Fruit fly (Drosophila melanogaster) whole organism, prepupa: ENCODE measurements around the gene CG46463.

Source experiments
- Blimp-1 ChIP-seq: fragments of 200-800 bp; sonication (Bioruptor generic); optimal IDR thresholded peaks from 3 replicates; lab custom pipeline; 2017; ENCODE audit warnings: missing biosample characterization, missing genetic modification characterization, mild to moderate bottlenecking, moderate library complexity, missing genetic modification reagents
- CG10631 ChIP-seq: fragments of 200-800 bp; sonication (Bioruptor generic); optimal IDR thresholded peaks from 2 replicates; lab custom pipeline; 2016; ENCODE audit warnings: missing biosample characterization, missing genetic modification characterization
- CG10669 ChIP-seq: fragments of 200-800 bp; sonication (Bioruptor generic); optimal IDR thresholded peaks from 3 replicates; lab custom pipeline; 2018; ENCODE audit warnings: missing biosample characterization, mild to moderate bottlenecking, missing genetic modification characterization, moderate library complexity
- CG11294 ChIP-seq: fragments of 200-800 bp; sonication (Bioruptor generic); IDR thresholded peaks from 2 replicates; pipeline ENCODE4 v1.3.6; 2022; ENCODE audit warnings: missing biosample characterization, missing genetic modification characterization
- CG11902 ChIP-seq: fragments of 200-800 bp; sonication (Bioruptor generic); optimal IDR thresholded peaks from 3 replicates; lab custom pipeline; 2016; ENCODE audit warnings: missing biosample characterization, missing genetic modification characterization
- CG15336 ChIP-seq: fragments of 200-800 bp; sonication (Bioruptor generic); IDR thresholded peaks from 2 replicates; pipeline ENCODE4 v1.3.6; 2022; ENCODE audit warnings: missing biosample characterization, missing genetic modification characterization
- CG1621 ChIP-seq: fragments of 200-800 bp; sonication (Bioruptor generic); optimal IDR thresholded peaks from 3 replicates; lab custom pipeline; 2018; ENCODE audit warnings: missing biosample characterization, mild to moderate bottlenecking, missing genetic modification characterization
- CG16779 ChIP-seq: fragments of 200-800 bp; sonication (Bioruptor generic); optimal IDR thresholded peaks from 3 replicates; lab custom pipeline; 2017; ENCODE audit warnings: missing biosample characterization, mild to moderate bottlenecking, missing genetic modification characterization
- CG3032 ChIP-seq: fragments of 200-800 bp; optimal IDR thresholded peaks from 2 replicates; lab custom pipeline; 2019; ENCODE audit warnings: missing biosample characterization, mild to moderate bottlenecking, missing genetic modification characterization, moderate library complexity
- CG31627 ChIP-seq: fragments of 200-800 bp; sonication (Bioruptor generic); optimal IDR thresholded peaks from 3 replicates; lab custom pipeline; 2016; ENCODE audit warnings: missing biosample characterization, missing genetic modification characterization
- CG32006 ChIP-seq: fragments of 200-800 bp; sonication (Bioruptor generic); optimal IDR thresholded peaks from 3 replicates; lab custom pipeline; 2017; ENCODE audit warnings: missing biosample characterization, mild to moderate bottlenecking, missing genetic modification characterization
- CG34406 ChIP-seq: fragments of 200-800 bp; sonication (Bioruptor generic); optimal IDR thresholded peaks from 3 replicates; lab custom pipeline; 2016; ENCODE audit warnings: missing biosample characterization, missing genetic modification characterization
- CG4318 ChIP-seq: fragments of 200-800 bp; sonication (Bioruptor generic); optimal IDR thresholded peaks from 3 replicates; lab custom pipeline; 2017; ENCODE audit warnings: missing biosample characterization, mild to moderate bottlenecking, missing genetic modification characterization
- CG6163 ChIP-seq: fragments of 200-800 bp; sonication (Bioruptor generic); IDR thresholded peaks from 3 replicates; pipeline ENCODE4 v1.3.6; 2022; ENCODE audit warnings: missing biosample characterization, missing genetic modification characterization
- CG6792 ChIP-seq: fragments of 200-800 bp; sonication (Bioruptor generic); optimal IDR thresholded peaks from 3 replicates; lab custom pipeline; 2016; ENCODE audit warnings: missing biosample characterization, missing genetic modification characterization
- CG6808 ChIP-seq: fragments of 200-800 bp; sonication (Bioruptor generic); optimal IDR thresholded peaks from 3 replicates; lab custom pipeline; 2017; ENCODE audit warnings: missing biosample characterization, missing genetic modification characterization, mild to moderate bottlenecking, moderate library complexity, missing genetic modification reagents
- CG6854 ChIP-seq: fragments of 200-800 bp; sonication (Bioruptor generic); optimal IDR thresholded peaks from 2 replicates; lab custom pipeline; 2017; ENCODE audit warnings: missing biosample characterization, mild to moderate bottlenecking, missing genetic modification characterization
- CG7368 ChIP-seq: fragments of 200-800 bp; sonication (Bioruptor generic); optimal IDR thresholded peaks from 3 replicates; lab custom pipeline; 2016; ENCODE audit warnings: missing biosample characterization, missing genetic modification characterization
- CG8119 ChIP-seq: fragments of 200-800 bp; sonication (Bioruptor generic); IDR thresholded peaks from 3 replicates; pipeline ENCODE4 v1.3.6; 2022; ENCODE audit warnings: missing biosample characterization, missing genetic modification characterization
- CG8319 ChIP-seq: fragments of 200-800 bp; sonication (Bioruptor generic); optimal IDR thresholded peaks from 3 replicates; lab custom pipeline; 2016; ENCODE audit warnings: missing biosample characterization, missing genetic modification characterization
- CG8632 ChIP-seq: fragments of 200-800 bp; sonication (Bioruptor generic); optimal IDR thresholded peaks from 3 replicates; lab custom pipeline; 2016; ENCODE audit warnings: missing biosample characterization, missing genetic modification characterization
- CG9139 ChIP-seq: fragments of 200-800 bp; sonication (Bioruptor generic); optimal IDR thresholded peaks from 3 replicates; lab custom pipeline; 2017; ENCODE audit warnings: missing biosample characterization, mild to moderate bottlenecking, missing genetic modification characterization
- Eip78C ChIP-seq: fragments of 200-800 bp; sonication (Bioruptor generic); peaks from one replicate; lab custom pipeline; 2016; ENCODE audit warnings: missing biosample characterization, missing genetic modification characterization
- Ets21C ChIP-seq: fragments of 200-800 bp; sonication (Bioruptor generic); optimal IDR thresholded peaks from 3 replicates; lab custom pipeline; 2016; ENCODE audit warnings: missing biosample characterization, missing genetic modification characterization
- Ets96B ChIP-seq: fragments of 200-800 bp; optimal IDR thresholded peaks from 2 replicates; lab custom pipeline; 2019; ENCODE audit warnings: missing biosample characterization, mild to moderate bottlenecking, missing genetic modification characterization, moderate library complexity
- Gug ChIP-seq: fragments of 200-800 bp; sonication (Bioruptor generic); IDR thresholded peaks from 2 replicates; pipeline ENCODE4 v1.3.6; 2022; ENCODE audit warnings: missing biosample characterization, missing genetic modification characterization
- Hr38 ChIP-seq: sonication (Bioruptor generic); optimal IDR thresholded peaks from 2 replicates; lab custom pipeline; 2016; ENCODE audit warnings: missing biosample characterization, missing genetic modification characterization
- Hr39 ChIP-seq: fragments of 200-800 bp; sonication (Bioruptor generic); optimal IDR thresholded peaks from 2 replicates; lab custom pipeline; 2016; ENCODE audit warnings: missing biosample characterization, missing genetic modification characterization
- Met ChIP-seq: fragments of 200-800 bp; sonication (Bioruptor generic); optimal IDR thresholded peaks from 3 replicates; lab custom pipeline; 2016; ENCODE audit warnings: missing biosample characterization, missing genetic modification characterization
- OdsH ChIP-seq: fragments of 200-800 bp; sonication (Bioruptor generic); optimal IDR thresholded peaks from 3 replicates; lab custom pipeline; 2016; ENCODE audit warnings: missing biosample characterization, missing genetic modification characterization
- Sox15 ChIP-seq: fragments of 200-800 bp; sonication (Bioruptor generic); optimal IDR thresholded peaks from 3 replicates; lab custom pipeline; 2016; ENCODE audit warnings: missing biosample characterization, missing genetic modification characterization
- achi ChIP-seq: fragments of 200-800 bp; sonication (Bioruptor generic); optimal IDR thresholded peaks from 3 replicates; lab custom pipeline; 2016; ENCODE audit warnings: missing biosample characterization, missing genetic modification characterization
- cyc ChIP-seq: fragments of 200-800 bp; sonication (Bioruptor generic); optimal IDR thresholded peaks from 3 replicates; lab custom pipeline; 2016; ENCODE audit warnings: missing biosample characterization, missing genetic modification characterization
- dac ChIP-seq: fragments of 200-800 bp; sonication (Bioruptor generic); optimal IDR thresholded peaks from 2 replicates; lab custom pipeline; 2017; ENCODE audit warnings: missing biosample characterization, mild to moderate bottlenecking, missing genetic modification characterization
- eg ChIP-seq: fragments of 200-800 bp; sonication (Bioruptor generic); IDR thresholded peaks from 3 replicates; pipeline ENCODE4 v1.3.6; 2022; ENCODE audit warnings: missing biosample characterization, missing genetic modification characterization
- esn ChIP-seq: fragments of 200-800 bp; sonication (Bioruptor generic); optimal IDR thresholded peaks from 2 replicates; lab custom pipeline; 2016; ENCODE audit warnings: missing biosample characterization, mild to moderate bottlenecking, missing genetic modification characterization, moderate library complexity
- fd59A ChIP-seq: fragments of 200-800 bp; sonication (Bioruptor generic); optimal IDR thresholded peaks from 2 replicates; lab custom pipeline; 2017; ENCODE audit warnings: missing biosample characterization, mild to moderate bottlenecking, missing genetic modification characterization, missing genetic modification reagents
- fkh ChIP-seq: fragments of 200-800 bp; sonication (Bioruptor generic); optimal IDR thresholded peaks from 3 replicates; lab custom pipeline; 2017; ENCODE audit warnings: missing biosample characterization, mild to moderate bottlenecking, missing genetic modification characterization, moderate library complexity
- lz ChIP-seq: fragments of 200-800 bp; sonication (Bioruptor generic); optimal IDR thresholded peaks from 3 replicates; lab custom pipeline; 2016; ENCODE audit warnings: missing biosample characterization, missing genetic modification characterization
- net ChIP-seq: fragments of 200-800 bp; sonication (Bioruptor generic); optimal IDR thresholded peaks from 3 replicates; lab custom pipeline; 2016; ENCODE audit warnings: missing biosample characterization, missing genetic modification characterization
- pdm3 ChIP-seq: fragments of 200-800 bp; sonication (Bioruptor generic); optimal IDR thresholded peaks from 3 replicates; lab custom pipeline; 2016; ENCODE audit warnings: missing biosample characterization, missing genetic modification characterization
- spab ChIP-seq: fragments of 200-800 bp; sonication (Bioruptor generic); optimal IDR thresholded peaks from 2 replicates; lab custom pipeline; 2017; ENCODE audit warnings: missing biosample characterization, mild to moderate bottlenecking, missing genetic modification characterization, missing genetic modification reagents
- ss ChIP-seq, 2 experiments: fragments of 200-800 bp; sonication (Bioruptor generic); optimal IDR thresholded peaks; 2 replicates in 1 of 2; 3 replicates in 1 of 2; lab custom pipeline; 2017 to 2018; ENCODE audit warnings: mild to moderate bottlenecking in 2 of 2, missing biosample characterization in 2 of 2, missing genetic modification characterization in 2 of 2, moderate library complexity in 1 of 2
- svp ChIP-seq: fragments of 200-800 bp; sonication (Bioruptor generic); peaks from one replicate; lab custom pipeline; 2016; ENCODE audit warnings: missing biosample characterization, missing genetic modification characterization
- topi ChIP-seq: fragments of 200-800 bp; sonication (Bioruptor generic); optimal IDR thresholded peaks from 3 replicates; lab custom pipeline; 2016; ENCODE audit warnings: missing biosample characterization, missing genetic modification characterization
- vri ChIP-seq: fragments of 200-800 bp; sonication (Bioruptor generic); optimal IDR thresholded peaks from 3 replicates; lab custom pipeline; 2016; ENCODE audit warnings: missing biosample characterization, mild to moderate bottlenecking, missing genetic modification characterization

CG46463 gene

DNA sequence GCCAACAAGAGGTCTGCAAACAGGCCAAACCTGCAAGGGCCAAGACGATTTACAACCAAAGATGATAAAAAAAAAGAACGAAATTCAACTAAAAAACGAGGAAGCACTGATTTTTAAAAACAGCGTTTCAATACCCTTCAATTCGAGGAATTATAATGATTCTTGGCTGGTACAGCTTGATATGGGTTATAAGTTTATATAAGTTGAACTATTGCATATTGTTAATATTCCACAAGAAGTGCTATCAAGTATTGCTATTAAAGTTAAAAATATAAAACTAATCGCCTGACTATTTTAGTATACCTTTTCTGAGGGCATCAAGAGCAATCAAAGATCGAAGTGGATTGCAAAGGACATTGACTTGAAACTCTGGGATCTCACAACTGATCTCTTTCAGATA, 52.9 kb downstream of the CG46463 start (continued):
- TF ChIP-seq CG11902 (GFP tag; lab: Kevin White, UChicago) (peak; percentile 53), CG1621 (tag; lab: Kevin White, UChicago) (peak; percentile 69), Ets21C (GFP tag; lab: Kevin White, UChicago) (peak; percentile 80), fkh (GFP tag; lab: Kevin White, UChicago) (no peak), CG8632 (GFP tag; lab: Kevin White, UChicago) (peak; percentile 51), CG6792 (GFP tag; lab: Kevin White, UChicago) (peak; percentile 77), Met (GFP tag; lab: Kevin White, UChicago) (peak; percentile 89), CG34406 (GFP tag; lab: Kevin White, UChicago) (peak; percentile 61), CG32006 (GFP tag; lab: Kevin White, UChicago) (no peak), OdsH (GFP tag; lab: Kevin White, UChicago) (peak; percentile 59), Sox15 (GFP tag; lab: Kevin White, UChicago) (peak; percentile 40), fd59A (GFP tag; lab: Kevin White, UChicago) (peak; percentile 53), dac (GFP tag; lab: Kevin White, UChicago) (no peak), pdm3 (peak; percentile 63), achi (GFP tag; lab: Kevin White, UChicago) (peak; percentile 49), CG8119 (GFP tag; lab: Robert Waterston, UW) (no peak), CG6163 (peak; percentile 80), CG10669 (peak; percentile 64), CG15336 (GFP tag; lab: Robert Waterston, UW) (0 out of 2 replicates have a peak, but pooled peaks have one; percentile 19), spab (GFP tag; lab: Kevin White, UChicago) (peak; percentile 70), CG3032 (peak; percentile 68), Hr38 (no peak), esn (GFP tag; lab: Kevin White, UChicago) (peak; percentile 89), Blimp-1 (GFP tag; lab: Kevin White, UChicago) (peak; percentile 57), CG6808 (GFP tag; lab: Kevin White, UChicago) (peak; percentile 68), CG11294 (GFP tag; lab: Robert Waterston, UW) (no peak), CG10631 (peak; percentile 67), CG6854 (GFP tag; lab: Kevin White, UChicago) (peak; percentile 68)

DNA sequence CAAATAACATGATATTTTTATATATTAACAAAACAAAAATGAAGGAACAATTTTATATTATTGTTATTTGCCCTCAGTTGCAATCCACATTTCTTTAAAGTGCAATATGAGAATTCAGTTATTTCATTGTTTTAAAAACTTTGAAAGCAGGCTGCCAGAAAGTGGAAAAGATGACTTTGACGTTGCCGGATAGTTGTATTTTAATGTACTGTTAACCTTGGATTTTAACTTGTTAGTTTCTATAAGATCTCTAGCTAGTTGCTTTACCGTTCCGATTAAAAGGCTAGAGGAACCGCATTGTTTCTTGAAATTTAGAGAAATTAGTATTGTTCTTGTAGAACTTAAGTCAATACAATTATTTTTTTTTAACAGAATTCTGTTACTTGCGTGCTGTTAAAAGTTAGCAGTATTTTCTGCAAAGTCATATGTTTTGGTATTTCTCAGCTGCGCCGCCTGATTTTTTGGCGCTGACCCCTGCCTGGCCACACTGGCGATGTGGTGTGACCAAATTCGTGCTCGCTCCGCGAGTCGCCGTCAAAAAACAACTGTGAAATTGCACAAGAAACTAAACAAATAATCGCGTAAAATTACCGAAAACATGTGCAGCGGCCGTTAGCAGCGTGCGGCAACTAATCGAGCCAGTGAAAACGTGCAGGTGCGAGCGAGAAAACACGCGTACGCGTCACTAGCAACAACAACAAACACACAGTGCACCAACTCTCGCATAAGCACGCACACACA, 54.3 kb downstream of the CG46463 start, which contains the start of gene Eip63E:
Gene Eip63E, plus strand, starts transcription at position 472 of the 741 bp plus-strand sequence.
- TF ChIP-seq CG9139 (GFP tag; lab: Kevin White, UChicago) (peak; percentile 26), vri (peak; percentile 23), OdsH (GFP tag; lab: Kevin White, UChicago) (no peak), CG16779 (tag; lab: Kevin White, UChicago) (peak; percentile 18), dac (GFP tag; lab: Kevin White, UChicago) (no peak), CG8319 (GFP tag; lab: Kevin White, UChicago) (no peak), Gug (GFP tag; lab: Robert Waterston, UW) (no peak), CG34406 (GFP tag; lab: Kevin White, UChicago) (no peak), svp (GFP tag; lab: Kevin White, UChicago) (no peak), lz (GFP tag; lab: Kevin White, UChicago) (no peak), cyc (no peak), Ets96B (tag; lab: Kevin White, UChicago) (peak; percentile 13), CG3032 (peak; percentile 22), CG8632 (GFP tag; lab: Kevin White, UChicago) (no peak), CG31627 (no peak), CG7368 (GFP tag; lab: Kevin White, UChicago) (peak; percentile 12), CG8119 (GFP tag; lab: Robert Waterston, UW) (peak; percentile 51; the same call in 2 of the 3 replicates), CG15336 (GFP tag; lab: Robert Waterston, UW) (0 out of 2 replicates have a peak, but pooled peaks have one; percentile 30), Met (GFP tag; lab: Kevin White, UChicago) (no peak), eg (GFP tag; lab: Robert Waterston, UW) (0 out of 3 replicates have a peak, but pooled peaks have one; percentile 38), topi (GFP tag; lab: Kevin White, UChicago) (peak; percentile 17), pdm3 (no peak), esn (GFP tag; lab: Kevin White, UChicago) (no peak), CG11902 (GFP tag; lab: Kevin White, UChicago) (no peak), ss (GFP tag; optimal IDR thresholded peaks at IDR 0.05; lab: Kevin White, UChicago) (peak; percentile 53 to 57), spab (GFP tag; lab: Kevin White, UChicago) (peak; percentile 18), fd59A (GFP tag; lab: Kevin White, UChicago) (no peak), CG4318 (GFP tag; lab: Kevin White, UChicago) (no peak), CG10669 (peak; percentile 6), Eip78C (GFP tag; lab: Kevin White, UChicago) (peak; percentile 19), Hr39 (no peak), Blimp-1 (GFP tag; lab: Kevin White, UChicago) (no peak), net (GFP tag; lab: Kevin White, UChicago) (peak; percentile 35)
